Worm (Caenorhabditis elegans) whole organism, L3 larva: ENCODE data around the gene top-3.

Experiments
- ZK546.5 ChIP-seq: sonication (generic microtip); optimal IDR thresholded peaks from 2 replicates; lab custom pipeline; 2017; ENCODE audit warnings: missing biosample characterization, missing genetic modification characterization
- nfya-1 ChIP-seq: sonication (generic microtip); optimal IDR thresholded peaks from 2 replicates; lab custom pipeline; 2017; ENCODE audit warnings: missing genetic modification characterization, mild to moderate bottlenecking, missing compliant biosample characterization, antibody characterized with exemption, moderate library complexity; ENCODE audit not compliant: insufficient read depth

DNA sequence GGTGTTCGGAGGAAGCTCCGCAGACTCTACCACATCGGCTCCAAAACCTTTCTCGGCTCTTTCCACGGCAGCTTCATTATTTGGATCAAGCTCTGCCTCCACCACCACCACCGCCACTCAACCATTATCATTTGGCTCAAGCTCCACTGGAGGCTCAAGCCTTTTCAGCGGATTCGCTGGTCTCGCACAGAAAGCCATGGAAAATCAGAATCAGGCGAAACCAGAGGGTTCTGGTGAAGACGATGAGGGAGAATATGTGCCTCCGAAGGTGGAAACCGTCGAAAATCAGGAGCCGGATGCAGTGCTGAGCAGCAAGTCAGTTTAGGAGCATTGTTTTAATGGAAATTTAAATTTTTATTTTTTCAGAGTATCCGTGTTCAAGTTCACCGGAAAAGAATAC is 42.9 kb downstream of the top-3 start:
- no peak for TF ChIP-seq ZK546.5 (tag; lab: Kevin White, UChicago)
- no peak for TF ChIP-seq nfya-1 (tag; lab: Kevin White, UChicago)
